Fruit fly (Drosophila melanogaster): ENCODE results near the gene Gr77a.
A peak's percentile ranks its signal among the peaks of the same experiment; 100 is the strongest.

The Gr77a gene

dm6 chr3L:20747299-20747925 is 8.2 kb upstream of the Gr77a start (continued):
- TF ChIP-seq CG11456 (GFP tag; IDR thresholded peaks at IDR 0.05) (no peak), az2 (GFP tag; optimal IDR thresholded peaks at IDR 0.05) (no peak), Pdp1 (GFP tag; optimal IDR thresholded peaks at IDR 0.05) (peak in 1 of 2 experiments; percentile 1), CkIIα-i1 (GFP tag; IDR thresholded peaks at IDR 0.05) (no peak), Ravus (GFP tag; IDR thresholded peaks at IDR 0.05) (no peak), scrt (GFP tag; optimal IDR thresholded peaks at IDR 0.05) (peak; percentile 64), CG14014 (GFP tag; IDR thresholded peaks at IDR 0.05) (no peak), odd (GFP tag; optimal IDR thresholded peaks at IDR 0.05) (no peak), CG2116 (GFP tag; optimal IDR thresholded peaks at IDR 0.05) (no peak), corto (GFP tag; optimal IDR thresholded peaks at IDR 0.05) (no peak), HmgZ (tag; optimal IDR thresholded peaks at IDR 0.05) (no peak)

- peak; percentile 5 for TF ChIP-seq CG15479 (GFP tag; optimal IDR thresholded peaks at IDR 0.05)
- peak; percentile 25 for TF ChIP-seq sens (GFP tag)
- peak; percentile 15 for TF ChIP-seq CG1603 (tag; optimal IDR thresholded peaks at IDR 0.05)
- TF ChIP-seq CG15696 (tag; optimal IDR thresholded peaks at IDR 0.05): peak; percentile 25
- TF ChIP-seq gem (tag; optimal IDR thresholded peaks at IDR 0.05): peak; percentile 5
- no peak for TF ChIP-seq CG14860 (GFP tag; IDR thresholded peaks at IDR 0.05; ENCODE audit: partially characterized antibody)
- TF ChIP-seq dmrt11E (tag; optimal IDR thresholded peaks at IDR 0.05): peak; percentile 38
- TF ChIP-seq Med (GFP tag): peak; percentile 40
- peak; percentile 14 for TF ChIP-seq CG9727 (GFP tag; optimal IDR thresholded peaks at IDR 0.05)
- TF ChIP-seq bsh (GFP tag; optimal IDR thresholded peaks at IDR 0.05): peak in 1 of 2 experiments; percentile 36
- TF ChIP-seq CG3995 (GFP tag; optimal IDR thresholded peaks at IDR 0.05): no peak
- TF ChIP-seq CG2202 (tag; optimal IDR thresholded peaks at IDR 0.05): peak; percentile 11
- no peak for TF ChIP-seq ewg (GFP tag; optimal IDR thresholded peaks at IDR 0.05)
Observed at dm6 chr3L:20737346-20737745, 1.9 kb downstream of the Gr77a start.

dm6 chr3L:20736266-20736665 is 3.0 kb downstream of the Gr77a start:
- 0 out of 2 replicates have a peak, but pooled peaks have one; percentile 9 for TF ChIP-seq CG32532 (GFP tag; IDR thresholded peaks at IDR 0.05)
- no peak for TF ChIP-seq Hey (tag; optimal IDR thresholded peaks at IDR 0.05)
- TF ChIP-seq H2.0 (GFP tag; IDR thresholded peaks at IDR 0.05): 0 out of 2 replicates have a peak, but pooled peaks have one; percentile 12
- TF ChIP-seq crol (GFP tag; IDR thresholded peaks at IDR 0.05): peak; percentile 63
- TF ChIP-seq run (tag; optimal IDR thresholded peaks at IDR 0.05): no peak
- no peak for TF ChIP-seq wdn (GFP tag; IDR thresholded peaks at IDR 0.05)
- 0 out of 2 replicates have a peak, but pooled peaks have one; percentile 7 for TF ChIP-seq Rfx (GFP tag; IDR thresholded peaks at IDR 0.05)
- TF ChIP-seq pum (GFP tag; optimal IDR thresholded peaks at IDR 0.05): no peak
- 0 out of 3 replicates have a peak, but pooled peaks have one; percentile 39 for TF ChIP-seq otp (GFP tag; IDR thresholded peaks at IDR 0.05)

- TF ChIP-seq pb (GFP tag; optimal IDR thresholded peaks at IDR 0.05): no peak
- TF ChIP-seq Scr (GFP tag; IDR thresholded peaks at IDR 0.05; ENCODE audit: partially characterized antibody): no peak
- TF ChIP-seq CG32767 (GFP tag; IDR thresholded peaks at IDR 0.05): no peak
- no peak for TF ChIP-seq pfk (GFP tag; optimal IDR thresholded peaks at IDR 0.05)
- TF ChIP-seq abd-A (tag; optimal IDR thresholded peaks at IDR 0.05): no peak
- no peak for TF ChIP-seq ems (GFP tag; optimal IDR thresholded peaks at IDR 0.05)
- TF ChIP-seq ssp (GFP tag; IDR thresholded peaks at IDR 0.05): no peak
- TF ChIP-seq CG17186 (GFP tag; optimal IDR thresholded peaks at IDR 0.05): no peak
- TF ChIP-seq CG7357 (GFP tag; IDR thresholded peaks at IDR 0.05): no peak
- no peak for TF ChIP-seq unc-4 (GFP tag; IDR thresholded peaks at IDR 0.05; ENCODE audit: partially characterized antibody)
- TF ChIP-seq wdn (GFP tag; IDR thresholded peaks at IDR 0.05): no peak
- TF ChIP-seq mam (GFP tag; optimal IDR thresholded peaks at IDR 0.05): no peak
- TF ChIP-seq CG11456 (GFP tag; IDR thresholded peaks at IDR 0.05): no peak
- TF ChIP-seq pros (GFP tag; optimal IDR thresholded peaks at IDR 0.05): no peak
- no peak for TF ChIP-seq Doc3 (GFP tag; IDR thresholded peaks at IDR 0.05; ENCODE audit: partially characterized antibody)
- TF ChIP-seq CG6689 (GFP tag; IDR thresholded peaks at IDR 0.05): no peak
Observed at dm6 chr3L:20734258-20734624, 5.0 kb downstream of the Gr77a start.
